Fruit fly (Drosophila melanogaster): ENCODE measurements around the gene CG14671.

The CG14671 gene

dm6 chr3R:5547464-5547943 is 17.1 kb downstream of the CG14671 start, which contains the start of gene CG2519 (continued):
- TF ChIP-seq CG2678 (tag; optimal IDR thresholded peaks at IDR 0.05): no peak
- TF ChIP-seq zen2 (GFP tag; IDR thresholded peaks at IDR 0.05; ENCODE audit: partially characterized antibody): peak; percentile 80; the same call in 2 of the 3 replicates
- no peak for TF ChIP-seq Hey (tag; optimal IDR thresholded peaks at IDR 0.05)
- peak; percentile 27 for TF ChIP-seq Fer2 (tag; optimal IDR thresholded peaks at IDR 0.05)
- peak in 1 of 2 experiments; percentile 51 for TF ChIP-seq Hr51 (GFP tag; optimal IDR thresholded peaks at IDR 0.05)
- TF ChIP-seq dimm (GFP tag; IDR thresholded peaks at IDR 0.05): no peak
- no peak for TF ChIP-seq klu (GFP tag; IDR thresholded peaks at IDR 0.05)
- TF ChIP-seq Ptx1 (GFP tag; IDR thresholded peaks at IDR 0.05): peak; percentile 52; the same call in 1 of the 2 replicates
- TF ChIP-seq ac (GFP tag; optimal IDR thresholded peaks at IDR 0.05): peak; percentile 10
- TF ChIP-seq CG7786 (GFP tag; optimal IDR thresholded peaks at IDR 0.05): peak; percentile 58
- 0 out of 3 replicates have a peak, but pooled peaks have one; percentile 19 for TF ChIP-seq CG11695 (GFP tag; IDR thresholded peaks at IDR 0.05)
- TF ChIP-seq otp (GFP tag; IDR thresholded peaks at IDR 0.05): 0 out of 3 replicates have a peak, but pooled peaks have one; percentile 6
- TF ChIP-seq stwl (tag; optimal IDR thresholded peaks at IDR 0.05): no peak
- TF ChIP-seq pb (GFP tag; optimal IDR thresholded peaks at IDR 0.05): peak; percentile 56
- peak; percentile 36 for TF ChIP-seq CG1647 (GFP tag; optimal IDR thresholded peaks at IDR 0.05)
- peak; percentile 43 for TF ChIP-seq luna (GFP tag; optimal IDR thresholded peaks at IDR 0.05)
- no peak for TF ChIP-seq BtbVII (GFP tag; optimal IDR thresholded peaks at IDR 0.05)
- TF ChIP-seq kah (GFP tag; optimal IDR thresholded peaks at IDR 0.05): peak; percentile 56
- TF ChIP-seq CG3838 (GFP tag; optimal IDR thresholded peaks at IDR 0.05): no peak
- TF ChIP-seq Hr3 (GFP tag; optimal IDR thresholded peaks at IDR 0.05): peak; percentile 13
- no peak for TF ChIP-seq exex (tag; optimal IDR thresholded peaks at IDR 0.05)
- no peak for TF ChIP-seq Hr78 (GFP tag; optimal IDR thresholded peaks at IDR 0.05)
- TF ChIP-seq lab (GFP tag; optimal IDR thresholded peaks at IDR 0.05): no peak
- TF ChIP-seq CG8765 (GFP tag; IDR thresholded peaks at IDR 0.05): peak; percentile 25; the same call in 1 of the 2 replicates
- no peak for TF ChIP-seq CG6813 (GFP tag; optimal IDR thresholded peaks at IDR 0.05)
- TF ChIP-seq tll (GFP tag; optimal IDR thresholded peaks at IDR 0.05): no peak
- TF ChIP-seq Xbp1 (GFP tag; optimal IDR thresholded peaks at IDR 0.05): peak; percentile 74
- TF ChIP-seq nerfin-1 (tag; optimal IDR thresholded peaks at IDR 0.05): no peak
- no peak for TF ChIP-seq fd102C (GFP tag; optimal IDR thresholded peaks at IDR 0.05)
- peak; percentile 42; the same call in 1 of the 2 replicates for TF ChIP-seq al (GFP tag; IDR thresholded peaks at IDR 0.05)
- TF ChIP-seq jumu (GFP tag; optimal IDR thresholded peaks at IDR 0.05): peak; percentile 62
- no peak for TF ChIP-seq CG12391 (tag; optimal IDR thresholded peaks at IDR 0.05)
- peak; percentile 60 for TF ChIP-seq vfl (GFP tag; optimal IDR thresholded peaks at IDR 0.05)
- TF ChIP-seq Rfx (GFP tag; IDR thresholded peaks at IDR 0.05): peak; percentile 86
- peak; percentile 79 for TF ChIP-seq nerfin-2 (GFP tag; IDR thresholded peaks at IDR 0.05; ENCODE audit: partially characterized antibody)
- no peak for TF ChIP-seq CG1832 (GFP tag; optimal IDR thresholded peaks at IDR 0.05)
- TF ChIP-seq MTF-1 (GFP tag; optimal IDR thresholded peaks at IDR 0.05; ENCODE audit: borderline replicate concordance): peak; percentile 53
- peak; percentile 87 for TF ChIP-seq sna (GFP tag; IDR thresholded peaks at IDR 0.05; ENCODE audit: partially characterized antibody)
- no peak for TF ChIP-seq CG11504 (tag; optimal IDR thresholded peaks at IDR 0.05)
- no peak for TF ChIP-seq Vsx1 (GFP tag; optimal IDR thresholded peaks at IDR 0.05)
- TF ChIP-seq Asciz (GFP tag; optimal IDR thresholded peaks at IDR 0.05): no peak
- TF ChIP-seq grau (tag; optimal IDR thresholded peaks at IDR 0.05): no peak
- TF ChIP-seq onecut (GFP tag; IDR thresholded peaks at IDR 0.05): peak; percentile 62; the same call in 1 of the 2 replicates
- TF ChIP-seq HmgZ (tag; optimal IDR thresholded peaks at IDR 0.05): peak; percentile 70
- no peak for TF ChIP-seq CG15011 (GFP tag; optimal IDR thresholded peaks at IDR 0.05)
- TF ChIP-seq CG10462 (GFP tag; optimal IDR thresholded peaks at IDR 0.05): peak; percentile 15
- TF ChIP-seq Kr (GFP tag; optimal IDR thresholded peaks at IDR 0.05): no peak
- peak; percentile 44 for TF ChIP-seq CG8290 (GFP tag; optimal IDR thresholded peaks at IDR 0.05)
- no peak for TF ChIP-seq CG8290 (tag; optimal IDR thresholded peaks at IDR 0.05)
